Fruit fly (Drosophila melanogaster): ENCODE measurements around the gene Dop1R2.

Gene Dop1R2

DNA sequence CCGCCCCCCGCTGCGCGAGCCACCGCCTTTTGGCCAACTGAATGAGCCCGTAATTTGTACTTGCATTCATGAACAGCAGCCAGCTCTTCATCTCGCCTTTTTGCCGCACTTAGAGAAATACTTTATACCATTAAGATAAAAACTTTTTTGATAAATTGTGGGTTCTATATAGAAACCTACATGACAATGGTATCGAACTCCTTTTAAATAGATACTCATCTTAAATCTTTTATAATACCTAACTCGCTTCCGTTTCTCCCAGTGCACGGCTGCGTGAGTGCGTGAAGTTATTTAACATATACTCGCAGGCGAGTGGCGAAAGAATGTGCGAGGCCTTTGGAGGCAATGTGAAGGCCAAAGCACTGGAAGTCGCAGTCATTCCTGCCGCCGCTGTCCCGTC, 33.9 kb downstream of the Dop1R2 start (continued):
- TF ChIP-seq CG10669 (GFP tag; optimal IDR thresholded peaks at IDR 0.05) = peak; percentile 40
- no peak for TF ChIP-seq esn (GFP tag; optimal IDR thresholded peaks at IDR 0.05)
- no peak for TF ChIP-seq CG6792 (GFP tag; optimal IDR thresholded peaks at IDR 0.05)
- TF ChIP-seq CG3032 (tag; optimal IDR thresholded peaks at IDR 0.05) = no peak
- no peak for TF ChIP-seq salr (GFP tag; optimal IDR thresholded peaks at IDR 0.05)
- TF ChIP-seq cyc (GFP tag; optimal IDR thresholded peaks at IDR 0.05) = peak; percentile 14
- no peak for TF ChIP-seq fd85E (GFP tag; optimal IDR thresholded peaks at IDR 0.05)
- TF ChIP-seq CG4318 (GFP tag; optimal IDR thresholded peaks at IDR 0.05) = no peak
- TF ChIP-seq achi (GFP tag; optimal IDR thresholded peaks at IDR 0.05) = peak; percentile 17
- TF ChIP-seq CG8119 (GFP tag; IDR thresholded peaks at IDR 0.05) = no peak

DNA sequence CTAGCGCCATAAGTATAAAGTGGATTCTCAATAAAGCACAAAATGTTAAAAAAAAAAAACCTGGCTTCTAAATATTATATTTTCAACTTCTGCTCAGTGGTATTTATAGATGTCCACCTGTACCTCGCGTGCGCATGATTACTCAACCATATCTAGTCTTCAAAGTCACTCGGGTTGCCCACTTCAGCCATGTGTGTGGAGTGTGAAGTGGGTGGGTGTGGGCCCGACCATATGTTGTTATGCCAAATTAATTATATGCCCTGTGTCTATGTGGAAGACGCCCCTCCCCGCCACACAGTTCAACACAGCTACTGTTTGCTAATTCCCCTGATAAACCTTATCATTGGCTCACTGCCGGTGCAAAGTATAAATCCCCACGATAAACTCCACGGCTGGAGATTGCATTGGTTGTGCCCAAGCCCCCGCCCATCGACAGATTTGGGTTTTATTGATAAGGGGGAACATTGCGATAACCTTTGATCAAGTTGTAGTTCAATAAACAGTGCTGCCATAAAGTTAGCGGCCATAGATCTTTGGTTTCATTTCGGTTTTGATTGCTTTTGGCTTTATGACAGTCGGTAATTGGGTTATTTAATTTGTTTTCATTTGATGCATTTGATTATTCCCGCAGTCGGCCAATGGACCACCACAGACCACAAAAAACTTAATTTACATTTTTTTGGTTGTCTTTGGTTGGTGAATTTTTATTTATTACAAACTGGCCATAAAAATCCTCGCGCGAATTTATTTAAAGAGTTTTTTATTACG, 38.9 kb downstream of the Dop1R2 start:
- TF ChIP-seq Smox (GFP tag; optimal IDR thresholded peaks at IDR 0.05) (no peak), fkh (GFP tag; optimal IDR thresholded peaks at IDR 0.05) (peak; percentile 20), Eip93F (GFP tag; optimal IDR thresholded peaks at IDR 0.05) (no peak), Hr4 (GFP tag; optimal IDR thresholded peaks at IDR 0.05) (no peak), Gug (GFP tag; IDR thresholded peaks at IDR 0.05) (no peak), vri (GFP tag; optimal IDR thresholded peaks at IDR 0.05) (peak; percentile 50), Blimp-1 (GFP tag; optimal IDR thresholded peaks at IDR 0.05) (no peak), ss (GFP tag; optimal IDR thresholded peaks at IDR 0.05) (peak in 1 of 2 experiments; percentile 18), svp (GFP tag) (peak; percentile 99), CG16779 (tag; optimal IDR thresholded peaks at IDR 0.05) (no peak), CG4318 (GFP tag; optimal IDR thresholded peaks at IDR 0.05) (no peak), CG11762 (GFP tag; optimal IDR thresholded peaks at IDR 0.05; ENCODE audit: insufficient read depth) (no peak), Hr39 (GFP tag; optimal IDR thresholded peaks at IDR 0.05) (peak; percentile 2), dsx (GFP tag; optimal IDR thresholded peaks at IDR 0.05; ENCODE audit: poor library complexity, severe bottlenecking) (no peak)

DNA sequence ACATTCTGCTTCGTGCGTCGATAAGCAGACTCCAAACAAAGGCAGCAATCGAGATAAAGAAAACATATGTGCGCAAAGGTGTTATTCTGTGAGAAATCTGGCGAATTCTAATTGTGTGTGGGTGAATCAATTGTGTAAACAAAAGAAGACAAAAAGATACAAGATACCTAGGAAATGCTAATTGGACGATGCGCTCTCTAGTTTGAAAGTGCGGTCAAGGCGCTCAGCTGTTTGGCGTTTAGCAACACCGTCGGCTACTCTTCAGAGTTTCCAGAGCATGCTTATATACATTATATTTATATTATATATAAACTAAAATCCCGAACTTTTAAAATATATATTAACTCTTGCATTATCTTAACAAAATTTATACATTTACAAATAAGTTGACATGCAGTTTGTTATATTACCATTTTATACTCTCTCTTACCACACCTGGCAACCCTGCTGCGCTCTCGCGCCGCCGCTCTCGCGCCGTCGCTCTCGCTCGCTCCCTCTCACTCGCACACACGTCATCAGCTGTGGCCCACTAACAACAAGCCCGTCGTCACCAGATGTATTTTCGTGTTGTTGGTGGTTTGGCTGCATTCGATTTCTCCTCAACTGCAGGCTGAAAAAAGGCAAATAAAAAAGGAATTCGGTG, 41.1 kb downstream of the Dop1R2 start, which contains the start of gene CG1907:
TSS of gene CG1907 (plus strand) at position 551 of the 643 bp plus-strand sequence.
- TF ChIP-seq Hr4 (GFP tag; optimal IDR thresholded peaks at IDR 0.05) (peak; percentile 92), fd85E (GFP tag; optimal IDR thresholded peaks at IDR 0.05) (peak; percentile 89), CG3919 (GFP tag; optimal IDR thresholded peaks at IDR 0.05) (peak; percentile 98), Blimp-1 (GFP tag; optimal IDR thresholded peaks at IDR 0.05) (peak; percentile 92), CG7368 (GFP tag; optimal IDR thresholded peaks at IDR 0.05) (peak; percentile 94), salr (GFP tag; optimal IDR thresholded peaks at IDR 0.05) (peak; percentile 84 to 96), Eip75B (GFP tag; optimal IDR thresholded peaks at IDR 0.05) (peak; percentile 92), fd59A (GFP tag; optimal IDR thresholded peaks at IDR 0.05) (peak; percentile 92), OdsH (GFP tag; optimal IDR thresholded peaks at IDR 0.05) (peak; percentile 97), CG11902 (GFP tag; optimal IDR thresholded peaks at IDR 0.05) (peak; percentile 95), CG11762 (GFP tag; optimal IDR thresholded peaks at IDR 0.05; ENCODE audit: insufficient read depth) (peak; percentile 97), fkh (GFP tag; optimal IDR thresholded peaks at IDR 0.05) (peak; percentile 88), CG4318 (GFP tag; optimal IDR thresholded peaks at IDR 0.05) (peak; percentile 93), Sox102F (GFP tag; optimal IDR thresholded peaks at IDR 0.05) (peak; percentile 93), Eip93F (GFP tag; optimal IDR thresholded peaks at IDR 0.05) (peak; percentile 88), Met (GFP tag; optimal IDR thresholded peaks at IDR 0.05) (peak; percentile 93), CG31627 (GFP tag; optimal IDR thresholded peaks at IDR 0.05) (peak; percentile 91), CG15336 (GFP tag; IDR thresholded peaks at IDR 0.05) (peak; percentile 98), CG8632 (GFP tag; optimal IDR thresholded peaks at IDR 0.05) (peak; percentile 98), CG16779 (tag; optimal IDR thresholded peaks at IDR 0.05) (peak; percentile 94), ss (GFP tag; optimal IDR thresholded peaks at IDR 0.05) (peak; percentile 91 to 97), CG11294 (GFP tag; IDR thresholded peaks at IDR 0.05) (peak; percentile 96), lz (GFP tag; optimal IDR thresholded peaks at IDR 0.05) (peak; percentile 95), Ets21C (GFP tag; optimal IDR thresholded peaks at IDR 0.05) (peak; percentile 85), spab (GFP tag; optimal IDR thresholded peaks at IDR 0.05) (peak; percentile 95), CG3032 (tag; optimal IDR thresholded peaks at IDR 0.05) (peak; percentile 98), dsx (GFP tag; optimal IDR thresholded peaks at IDR 0.05; ENCODE audit: poor library complexity, severe bottlenecking) (peak; percentile 96), CG32006 (GFP tag; optimal IDR thresholded peaks at IDR 0.05) (peak; percentile 97), Sox15 (GFP tag; optimal IDR thresholded peaks at IDR 0.05) (peak; percentile 93), pdm3 (GFP tag; optimal IDR thresholded peaks at IDR 0.05) (peak; percentile 90), vri (GFP tag; optimal IDR thresholded peaks at IDR 0.05) (peak; percentile 86), CG10669 (GFP tag; optimal IDR thresholded peaks at IDR 0.05) (peak; percentile 95), Sox14 (GFP tag; optimal IDR thresholded peaks at IDR 0.05) (peak; percentile 93), CG8319 (GFP tag; optimal IDR thresholded peaks at IDR 0.05) (peak; percentile 96)
